Worm (Caenorhabditis elegans) whole organism, L4 larva: Measurements from ENCODE around the gene prx-12.

Source experiments
- ama-1 ChIP-seq: fragments of 150-350 bp; optimal IDR thresholded peaks from 2 replicates; lab custom pipeline; 2014; ENCODE audit warnings: inconsistent platforms, mixed read lengths
- daf-8 ChIP-seq: fragments of 200-800 bp; sonication (Bioruptor generic); IDR thresholded peaks from 2 replicates; pipeline ENCODE4 v1.3.6; 2022; ENCODE audit warnings: missing genetic modification characterization, missing compliant biosample characterization
- fkh-10 ChIP-seq: fragments of 150-350 bp; optimal IDR thresholded peaks from 2 replicates; lab custom pipeline; 2014; ENCODE audit warnings: missing biosample characterization, missing genetic modification reagents, missing genetic modification characterization
- lin-39 ChIP-seq: fragments of 150-350 bp; optimal IDR thresholded peaks from 2 replicates; lab custom pipeline; 2014; ENCODE audit warnings: missing biosample characterization, missing genetic modification reagents, missing genetic modification characterization
- nhr-11 ChIP-seq: fragments of 150-350 bp; optimal IDR thresholded peaks from 2 replicates; lab custom pipeline; 2014; ENCODE audit warnings: missing biosample characterization, missing genetic modification characterization
- pha-4 ChIP-seq, 2 experiments: fragments of 150-350 bp in 1 of 2; fragments of 200-800 bp in 1 of 2; sonication (Bioruptor generic) in 1 of 2; IDR thresholded peaks in 1 of 2; optimal IDR thresholded peaks in 1 of 2; 2 replicates each; pipeline versions ENCODE4 v1.3.6 to Lab custom; 2014 to 2022; ENCODE audit warnings: missing genetic modification characterization in 2 of 2, missing genetic modification reagents in 2 of 2, missing biosample characterization in 1 of 2, missing compliant biosample characterization in 1 of 2
- spr-3 ChIP-seq: fragments of 200-800 bp; sonication (Bioruptor generic); optimal IDR thresholded peaks from 2 replicates; lab custom pipeline; 2018; ENCODE audit warnings: mild to moderate bottlenecking, missing genetic modification characterization, missing compliant biosample characterization
- unc-130 ChIP-seq: sonication (generic microtip); optimal IDR thresholded peaks from 2 replicates; lab custom pipeline; 2016; ENCODE audit warnings: missing genetic modification reagents, missing genetic modification characterization, missing compliant biosample characterization

DNA sequence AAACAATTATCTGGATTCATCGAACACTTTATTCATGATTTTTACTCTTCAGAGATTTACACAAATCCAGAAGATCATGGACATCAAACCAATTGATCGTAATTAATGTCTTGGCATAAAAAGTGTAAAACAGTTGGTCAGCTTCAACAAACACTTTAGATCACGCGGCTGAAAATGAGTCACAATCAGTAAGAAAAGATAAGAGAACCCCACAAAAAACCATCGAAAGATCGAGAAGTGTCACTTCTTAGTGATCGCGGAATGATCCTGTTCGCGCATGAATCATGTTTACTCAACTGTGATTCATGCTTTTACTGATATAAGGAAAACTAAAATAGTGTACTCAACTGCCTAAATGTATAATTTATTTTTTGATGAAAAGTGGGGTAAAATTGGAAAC, 16.4 kb downstream of the prx-12 start:
- no peak for TF ChIP-seq lin-39 (tag; lab: Kevin White, UChicago)
- TF ChIP-seq pha-4 (GFP tag; IDR thresholded peaks at IDR 0.05; lab: Robert Waterston, UW) = peak; percentile 28; the same call in 1 of the 2 replicates
- TF ChIP-seq pha-4 (tag; optimal IDR thresholded peaks at IDR 0.05; lab: Kevin White, UChicago) = peak; percentile 50
- TF ChIP-seq unc-130 (GFP tag; lab: Kevin White, UChicago) = no peak
- no peak for TF ChIP-seq daf-8 (GFP tag; lab: Robert Waterston, UW)
- no peak for TF ChIP-seq ama-1
- TF ChIP-seq fkh-10 = no peak
- peak; percentile 47 for TF ChIP-seq nhr-11 (tag; lab: Kevin White, UChicago)
- TF ChIP-seq spr-3 (GFP tag; lab: Kevin White, UChicago) = no peak
